Worm (Caenorhabditis elegans) whole organism, L2 larva: Measurements from ENCODE around the gene pigt-1.

Experiments used
- R02D3.7 ChIP-seq: fragments of 150-350 bp; optimal IDR thresholded peaks from 2 replicates; lab custom pipeline; 2014; ENCODE audit warnings: missing biosample characterization, missing genetic modification characterization
- aly-2 ChIP-seq: fragments of 150-350 bp; optimal IDR thresholded peaks from 2 replicates; lab custom pipeline; 2014; ENCODE audit warnings: missing biosample characterization, missing genetic modification characterization
- blmp-1 ChIP-seq: sonication (generic microtip); optimal IDR thresholded peaks from 2 replicates; lab custom pipeline; 2017; ENCODE audit warnings: missing genetic modification characterization, mild to moderate bottlenecking, missing compliant biosample characterization, antibody characterized with exemption, moderate library complexity; ENCODE audit not compliant: insufficient read depth
- elt-3 ChIP-seq: sonication (generic microtip); optimal IDR thresholded peaks from 2 replicates; lab custom pipeline; 2017; ENCODE audit warnings: missing biosample characterization, missing genetic modification characterization
- lin-13 ChIP-seq: fragments of 150-350 bp; optimal IDR thresholded peaks from 2 replicates; lab custom pipeline; 2014; ENCODE audit warnings: missing biosample characterization, missing genetic modification reagents, missing genetic modification characterization
- nhr-10 ChIP-seq: sonication (generic microtip); optimal IDR thresholded peaks from 2 replicates; lab custom pipeline; 2017; ENCODE audit warnings: missing biosample characterization, missing genetic modification characterization
- nhr-11 ChIP-seq: fragments of 150-350 bp; optimal IDR thresholded peaks from 2 replicates; lab custom pipeline; 2014; ENCODE audit warnings: missing biosample characterization, missing genetic modification characterization
- nhr-237 ChIP-seq: fragments of 150-350 bp; optimal IDR thresholded peaks from 2 replicates; lab custom pipeline; 2014; ENCODE audit warnings: missing biosample characterization, missing genetic modification characterization
- unc-62 ChIP-seq: fragments of 150-350 bp; optimal IDR thresholded peaks from 2 replicates; lab custom pipeline; 2014; ENCODE audit warnings: missing biosample characterization, missing genetic modification reagents, missing genetic modification characterization
- ztf-11 ChIP-seq: sonication (generic microtip); optimal IDR thresholded peaks from 2 replicates; lab custom pipeline; 2017; ENCODE audit warnings: missing biosample characterization, missing genetic modification characterization

- TF ChIP-seq ztf-11 (no peak), blmp-1 (tag; lab: Kevin White, UChicago) (no peak), nhr-237 (tag; lab: Kevin White, UChicago) (no peak), unc-62 (no peak), nhr-11 (tag; lab: Kevin White, UChicago) (no peak), elt-3 (tag; lab: Kevin White, UChicago) (no peak), R02D3.7 (tag; lab: Kevin White, UChicago) (no peak), lin-13 (GFP tag; lab: Kevin White, UChicago) (no peak), aly-2 (tag; lab: Kevin White, UChicago) (no peak), nhr-10 (no peak)
Observed at ce11 chrV:10924731-10925130, 33.9 kb downstream of the pigt-1 start, which contains the start of gene F58B4.6.
